Fruit fly (Drosophila melanogaster) whole organism, prepupa: ENCODE results near the gene Rpn11.
A peak's percentile ranks its signal among the peaks of the same experiment; 100 is the strongest.

Experiments
- CG10669 ChIP-seq: fragments of 200-800 bp; sonication (Bioruptor generic); optimal IDR thresholded peaks from 3 replicates; lab custom pipeline; 2018; ENCODE audit warnings: missing biosample characterization, mild to moderate bottlenecking, missing genetic modification characterization, moderate library complexity
- CG11294 ChIP-seq: fragments of 200-800 bp; sonication (Bioruptor generic); IDR thresholded peaks from 2 replicates; pipeline ENCODE4 v1.3.6; 2022; ENCODE audit warnings: missing biosample characterization, missing genetic modification characterization
- CG11762 ChIP-seq: fragments of 200-800 bp; sonication (Bioruptor generic); optimal IDR thresholded peaks from 3 replicates; lab custom pipeline; 2016; ENCODE audit warnings: missing biosample characterization, missing genetic modification characterization; ENCODE audit not compliant: insufficient read depth
- CG11902 ChIP-seq: fragments of 200-800 bp; sonication (Bioruptor generic); optimal IDR thresholded peaks from 3 replicates; lab custom pipeline; 2016; ENCODE audit warnings: missing biosample characterization, missing genetic modification characterization
- CG1621 ChIP-seq: fragments of 200-800 bp; sonication (Bioruptor generic); optimal IDR thresholded peaks from 3 replicates; lab custom pipeline; 2018; ENCODE audit warnings: missing biosample characterization, mild to moderate bottlenecking, missing genetic modification characterization
- CG16779 ChIP-seq: fragments of 200-800 bp; sonication (Bioruptor generic); optimal IDR thresholded peaks from 3 replicates; lab custom pipeline; 2017; ENCODE audit warnings: missing biosample characterization, mild to moderate bottlenecking, missing genetic modification characterization
- CG3032 ChIP-seq: fragments of 200-800 bp; optimal IDR thresholded peaks from 2 replicates; lab custom pipeline; 2019; ENCODE audit warnings: missing biosample characterization, mild to moderate bottlenecking, missing genetic modification characterization, moderate library complexity
- CG31627 ChIP-seq: fragments of 200-800 bp; sonication (Bioruptor generic); optimal IDR thresholded peaks from 3 replicates; lab custom pipeline; 2016; ENCODE audit warnings: missing biosample characterization, missing genetic modification characterization
- CG32006 ChIP-seq: fragments of 200-800 bp; sonication (Bioruptor generic); optimal IDR thresholded peaks from 3 replicates; lab custom pipeline; 2017; ENCODE audit warnings: missing biosample characterization, mild to moderate bottlenecking, missing genetic modification characterization
- CG34406 ChIP-seq: fragments of 200-800 bp; sonication (Bioruptor generic); optimal IDR thresholded peaks from 3 replicates; lab custom pipeline; 2016; ENCODE audit warnings: missing biosample characterization, missing genetic modification characterization
- CG3919 ChIP-seq: fragments of 200-800 bp; sonication (Bioruptor generic); optimal IDR thresholded peaks from 3 replicates; lab custom pipeline; 2016; ENCODE audit warnings: missing biosample characterization, missing genetic modification characterization
- CG4318 ChIP-seq: fragments of 200-800 bp; sonication (Bioruptor generic); optimal IDR thresholded peaks from 3 replicates; lab custom pipeline; 2017; ENCODE audit warnings: missing biosample characterization, mild to moderate bottlenecking, missing genetic modification characterization
- CG6276 ChIP-seq: fragments of 200-800 bp; sonication (Bioruptor generic); optimal IDR thresholded peaks from 2 replicates; lab custom pipeline; 2017; ENCODE audit warnings: missing biosample characterization, mild to moderate bottlenecking, missing genetic modification characterization
- CG6792 ChIP-seq: fragments of 200-800 bp; sonication (Bioruptor generic); optimal IDR thresholded peaks from 3 replicates; lab custom pipeline; 2016; ENCODE audit warnings: missing biosample characterization, missing genetic modification characterization
- CG6808 ChIP-seq: fragments of 200-800 bp; sonication (Bioruptor generic); optimal IDR thresholded peaks from 3 replicates; lab custom pipeline; 2017; ENCODE audit warnings: missing biosample characterization, missing genetic modification characterization, mild to moderate bottlenecking, moderate library complexity, missing genetic modification reagents
- CG6854 ChIP-seq: fragments of 200-800 bp; sonication (Bioruptor generic); optimal IDR thresholded peaks from 2 replicates; lab custom pipeline; 2017; ENCODE audit warnings: missing biosample characterization, mild to moderate bottlenecking, missing genetic modification characterization
- CG8119 ChIP-seq: fragments of 200-800 bp; sonication (Bioruptor generic); IDR thresholded peaks from 3 replicates; pipeline ENCODE4 v1.3.6; 2022; ENCODE audit warnings: missing biosample characterization, missing genetic modification characterization
- CG8319 ChIP-seq: fragments of 200-800 bp; sonication (Bioruptor generic); optimal IDR thresholded peaks from 3 replicates; lab custom pipeline; 2016; ENCODE audit warnings: missing biosample characterization, missing genetic modification characterization
- CG9139 ChIP-seq: fragments of 200-800 bp; sonication (Bioruptor generic); optimal IDR thresholded peaks from 3 replicates; lab custom pipeline; 2017; ENCODE audit warnings: missing biosample characterization, mild to moderate bottlenecking, missing genetic modification characterization
- Eip78C ChIP-seq: fragments of 200-800 bp; sonication (Bioruptor generic); peaks from one replicate; lab custom pipeline; 2016; ENCODE audit warnings: missing biosample characterization, missing genetic modification characterization
- Eip93F ChIP-seq: fragments of 200-800 bp; sonication (Bioruptor generic); optimal IDR thresholded peaks from 2 replicates; lab custom pipeline; 2016; ENCODE audit warnings: missing biosample characterization, mild to moderate bottlenecking, missing genetic modification characterization
- Ets21C ChIP-seq: fragments of 200-800 bp; sonication (Bioruptor generic); optimal IDR thresholded peaks from 3 replicates; lab custom pipeline; 2016; ENCODE audit warnings: missing biosample characterization, missing genetic modification characterization
- Ets96B ChIP-seq: fragments of 200-800 bp; optimal IDR thresholded peaks from 2 replicates; lab custom pipeline; 2019; ENCODE audit warnings: missing biosample characterization, mild to moderate bottlenecking, missing genetic modification characterization, moderate library complexity
- Hr4 ChIP-seq: fragments of 200-800 bp; sonication (Bioruptor generic); optimal IDR thresholded peaks from 3 replicates; lab custom pipeline; 2016; ENCODE audit warnings: missing biosample characterization, missing genetic modification characterization
- Lpt ChIP-seq: fragments of 200-800 bp; sonication (Bioruptor generic); optimal IDR thresholded peaks from 3 replicates; lab custom pipeline; 2016; ENCODE audit warnings: missing biosample characterization, missing genetic modification characterization
- Met ChIP-seq: fragments of 200-800 bp; sonication (Bioruptor generic); optimal IDR thresholded peaks from 3 replicates; lab custom pipeline; 2016; ENCODE audit warnings: missing biosample characterization, missing genetic modification characterization
- OdsH ChIP-seq: fragments of 200-800 bp; sonication (Bioruptor generic); optimal IDR thresholded peaks from 3 replicates; lab custom pipeline; 2016; ENCODE audit warnings: missing biosample characterization, missing genetic modification characterization
- Sox102F ChIP-seq: fragments of 200-800 bp; sonication (Bioruptor generic); optimal IDR thresholded peaks from 2 replicates; lab custom pipeline; 2016; ENCODE audit warnings: missing biosample characterization, mild to moderate bottlenecking, missing genetic modification characterization
- cyc ChIP-seq: fragments of 200-800 bp; sonication (Bioruptor generic); optimal IDR thresholded peaks from 3 replicates; lab custom pipeline; 2016; ENCODE audit warnings: missing biosample characterization, missing genetic modification characterization
- dsx ChIP-seq: fragments of 200-800 bp; optimal IDR thresholded peaks from 3 replicates; lab custom pipeline; 2019; ENCODE audit warnings: missing biosample characterization, mild to moderate bottlenecking, missing genetic modification characterization, moderate library complexity; ENCODE audit not compliant: poor library complexity, severe bottlenecking
- esn ChIP-seq: fragments of 200-800 bp; sonication (Bioruptor generic); optimal IDR thresholded peaks from 2 replicates; lab custom pipeline; 2016; ENCODE audit warnings: missing biosample characterization, mild to moderate bottlenecking, missing genetic modification characterization, moderate library complexity
- fd59A ChIP-seq: fragments of 200-800 bp; sonication (Bioruptor generic); optimal IDR thresholded peaks from 2 replicates; lab custom pipeline; 2017; ENCODE audit warnings: missing biosample characterization, mild to moderate bottlenecking, missing genetic modification characterization, missing genetic modification reagents
- net ChIP-seq: fragments of 200-800 bp; sonication (Bioruptor generic); optimal IDR thresholded peaks from 3 replicates; lab custom pipeline; 2016; ENCODE audit warnings: missing biosample characterization, missing genetic modification characterization
- pdm3 ChIP-seq: fragments of 200-800 bp; sonication (Bioruptor generic); optimal IDR thresholded peaks from 3 replicates; lab custom pipeline; 2016; ENCODE audit warnings: missing biosample characterization, missing genetic modification characterization
- spab ChIP-seq: fragments of 200-800 bp; sonication (Bioruptor generic); optimal IDR thresholded peaks from 2 replicates; lab custom pipeline; 2017; ENCODE audit warnings: missing biosample characterization, mild to moderate bottlenecking, missing genetic modification characterization, missing genetic modification reagents
- svp ChIP-seq: fragments of 200-800 bp; sonication (Bioruptor generic); peaks from one replicate; lab custom pipeline; 2016; ENCODE audit warnings: missing biosample characterization, missing genetic modification characterization
- topi ChIP-seq: fragments of 200-800 bp; sonication (Bioruptor generic); optimal IDR thresholded peaks from 3 replicates; lab custom pipeline; 2016; ENCODE audit warnings: missing biosample characterization, missing genetic modification characterization
- vri ChIP-seq: fragments of 200-800 bp; sonication (Bioruptor generic); optimal IDR thresholded peaks from 3 replicates; lab custom pipeline; 2016; ENCODE audit warnings: missing biosample characterization, mild to moderate bottlenecking, missing genetic modification characterization

Gene Rpn11

dm6 chr2L:5052367-5052914 lies 7.1 kb downstream of the Rpn11 start, which contains the start of gene senju (continued):
- TF ChIP-seq CG4318 (no peak), CG11902 (GFP tag; lab: Kevin White, UChicago) (peak; percentile 72), CG3919 (peak; percentile 93), Lpt (peak; percentile 79), topi (GFP tag; lab: Kevin White, UChicago) (peak; percentile 86), CG1621 (tag; lab: Kevin White, UChicago) (peak; percentile 80), CG9139 (GFP tag; lab: Kevin White, UChicago) (peak; percentile 51), CG6854 (GFP tag; lab: Kevin White, UChicago) (peak; percentile 77), CG34406 (GFP tag; lab: Kevin White, UChicago) (peak; percentile 79), CG11294 (GFP tag; lab: Robert Waterston, UW) (peak; percentile 62), CG6808 (GFP tag; lab: Kevin White, UChicago) (peak; percentile 75), CG8119 (GFP tag; lab: Robert Waterston, UW) (peak; percentile 87), Eip93F (GFP tag; lab: Kevin White, UChicago) (no peak), CG6792 (GFP tag; lab: Kevin White, UChicago) (peak; percentile 90), CG6276 (GFP tag; lab: Kevin White, UChicago) (no peak)

DNA sequence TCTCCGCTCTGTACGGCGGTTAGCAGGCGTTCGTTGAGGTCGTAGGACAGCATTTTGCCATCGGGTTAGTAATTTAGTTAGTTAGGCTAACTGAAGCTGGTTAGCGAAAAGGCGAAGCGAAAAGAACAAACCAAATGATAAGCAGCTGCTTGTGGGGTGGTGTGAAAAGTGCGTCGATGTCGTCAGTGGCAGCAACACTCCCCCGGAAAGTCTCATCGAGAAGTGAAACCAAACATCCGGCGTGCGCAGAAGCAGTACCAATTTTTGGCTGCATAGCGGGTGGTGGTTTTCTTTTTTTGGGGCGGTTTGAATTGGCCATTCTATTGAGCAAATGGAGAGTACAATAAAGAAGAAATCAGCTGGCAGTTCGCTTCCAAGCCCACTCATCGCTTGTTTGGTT lies 8.8 kb downstream of the Rpn11 start, which contains the start of gene CG9121:
Gene CG9121, minus strand, starts transcription at position 238 of the 400 bp plus-strand sequence.
- no peak for TF ChIP-seq CG11762 (GFP tag; lab: Kevin White, UChicago)
- peak; percentile 8 for TF ChIP-seq Eip78C (GFP tag; lab: Kevin White, UChicago)

dm6 chr2L:5049974-5050373 lies 9.6 kb downstream of the Rpn11 start:
- no peak for TF ChIP-seq Hr4 (GFP tag; lab: Kevin White, UChicago)
- TF ChIP-seq net (GFP tag; lab: Kevin White, UChicago) = no peak
- peak; percentile 18 for TF ChIP-seq CG6276 (GFP tag; lab: Kevin White, UChicago)
- TF ChIP-seq CG32006 (GFP tag; lab: Kevin White, UChicago) = peak; percentile 37
- no peak for TF ChIP-seq cyc (GFP tag; lab: Kevin White, UChicago)
- TF ChIP-seq pdm3 (GFP tag; lab: Kevin White, UChicago) = no peak
- TF ChIP-seq CG6792 (GFP tag; lab: Kevin White, UChicago) = no peak
- TF ChIP-seq Sox102F = no peak
- TF ChIP-seq CG16779 (tag; lab: Kevin White, UChicago) = no peak
- TF ChIP-seq CG1621 (tag; lab: Kevin White, UChicago) = peak; percentile 58
- TF ChIP-seq, all 60 proteins: peak for 3

dm6 chr2L:5046261-5046660 lies 13.3 kb downstream of the Rpn11 start:
- TF ChIP-seq dsx (GFP tag; lab: Kevin White, UChicago) = no peak
- peak; percentile 32 for TF ChIP-seq Eip78C (GFP tag; lab: Kevin White, UChicago)
- no peak for TF ChIP-seq OdsH (GFP tag; lab: Kevin White, UChicago)
- no peak for TF ChIP-seq vri (GFP tag; lab: Kevin White, UChicago)
- TF ChIP-seq CG6854 (GFP tag; lab: Kevin White, UChicago) = no peak
- no peak for TF ChIP-seq Hr4 (GFP tag; lab: Kevin White, UChicago)
- no peak for TF ChIP-seq pdm3 (GFP tag; lab: Kevin White, UChicago)
- TF ChIP-seq CG8319 = no peak

DNA sequence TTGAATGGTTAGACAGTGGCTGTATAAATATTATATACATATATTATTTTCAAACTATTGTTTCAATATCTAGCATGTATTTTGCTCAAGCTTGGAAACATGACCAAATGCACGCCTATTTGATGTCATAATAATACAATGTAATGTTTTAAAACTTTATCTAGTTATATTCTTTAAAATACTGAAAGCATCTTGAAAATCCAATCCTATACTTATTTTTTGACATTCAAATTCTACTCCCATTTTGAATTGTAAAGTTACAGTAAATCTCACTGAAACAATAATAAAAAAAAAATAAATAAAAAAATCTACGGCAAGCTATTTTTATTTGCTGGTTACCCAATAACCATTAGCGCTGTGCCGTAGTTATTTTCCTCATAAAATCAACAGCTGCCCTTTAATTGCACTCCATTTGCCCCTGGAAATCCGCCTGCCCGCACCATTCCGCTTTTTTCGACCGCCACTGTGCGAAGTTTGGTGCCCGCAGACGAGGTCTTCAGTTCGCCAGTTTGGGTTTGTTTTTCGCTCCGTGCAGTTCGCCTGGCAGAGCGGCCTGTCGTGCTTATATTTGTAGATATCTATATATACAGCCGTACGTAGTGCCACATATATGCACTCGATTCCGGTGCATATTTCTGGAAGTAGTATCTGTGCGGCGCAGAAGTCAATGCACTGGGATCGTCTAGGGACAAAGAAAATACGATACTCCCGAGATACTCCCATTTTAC lies 14.5 kb downstream of the Rpn11 start:
- TF ChIP-seq esn (GFP tag; lab: Kevin White, UChicago) (peak; percentile 60), Met (GFP tag; lab: Kevin White, UChicago) (peak; percentile 66), CG3032 (tag; lab: Kevin White, UChicago) (peak; percentile 11), OdsH (GFP tag; lab: Kevin White, UChicago) (peak; percentile 65), Sox102F (peak; percentile 55), CG31627 (GFP tag; lab: Kevin White, UChicago) (peak; percentile 40), fd59A (GFP tag; lab: Kevin White, UChicago) (no peak), CG10669 (peak; percentile 29), pdm3 (GFP tag; lab: Kevin White, UChicago) (peak; percentile 50), Hr4 (GFP tag; lab: Kevin White, UChicago) (peak; percentile 63), CG6276 (GFP tag; lab: Kevin White, UChicago) (peak; percentile 56), spab (GFP tag; lab: Kevin White, UChicago) (no peak), CG6854 (GFP tag; lab: Kevin White, UChicago) (peak; percentile 2), CG4318 (peak; percentile 49), Lpt (peak; percentile 33), Ets21C (GFP tag; lab: Kevin White, UChicago) (peak; percentile 15), cyc (GFP tag; lab: Kevin White, UChicago) (peak; percentile 40), Ets96B (tag; lab: Kevin White, UChicago) (no peak), CG11762 (GFP tag; lab: Kevin White, UChicago) (no peak), Eip93F (GFP tag; lab: Kevin White, UChicago) (peak; percentile 30), svp (GFP tag; lab: Kevin White, UChicago) (peak; percentile 87)
